Worm (Caenorhabditis elegans): ENCODE data around the gene F39F10.4.

The F39F10.4 gene

ce11 chrX:16871355-16871754, 32.2 kb downstream of the F39F10.4 start:
- TF ChIP-seq dox-1 (GFP tag; IDR thresholded peaks at IDR 0.05) (0 out of 2 replicates have a peak, but pooled peaks have one; percentile 13), cebp-1 (GFP tag; IDR thresholded peaks at IDR 0.05) (peak; percentile 47; the same call in 1 of the 2 replicates), cebp-1 (tag; optimal IDR thresholded peaks at IDR 0.05) (peak; percentile 76), nfyb-1 (GFP tag; IDR thresholded peaks at IDR 0.05) (no peak), mcd-1 (GFP tag; IDR thresholded peaks at IDR 0.05) (no peak), F52B5.7 (tag; optimal IDR thresholded peaks at IDR 0.05) (no peak), nhr-80 (tag; optimal IDR thresholded peaks at IDR 0.05) (peak; percentile 64), rec-8 (tag; optimal IDR thresholded peaks at IDR 0.05) (no peak), attf-5 (GFP tag; optimal IDR thresholded peaks at IDR 0.05) (no peak), ceh-91 (GFP tag; IDR thresholded peaks at IDR 0.05) (no peak), xnd-1 (tag; optimal IDR thresholded peaks at IDR 0.05) (no peak), snpc-1.1 (tag; optimal IDR thresholded peaks at IDR 0.05; ENCODE audit: insufficient read depth) (no peak), lin-40 (tag; optimal IDR thresholded peaks at IDR 0.05) (peak; percentile 23), somi-1 (GFP tag; optimal IDR thresholded peaks at IDR 0.05) (peak; percentile 28)

ce11 chrX:16868931-16869330, 34.6 kb downstream of the F39F10.4 start, which contains the start of gene aakg-2:
Gene aakg-2 (minus strand): TSS chrX:16869031.
- TF ChIP-seq cebp-1 (GFP tag; IDR thresholded peaks at IDR 0.05) (no peak), cebp-1 (tag; optimal IDR thresholded peaks at IDR 0.05) (peak; percentile 12), D2030.7 (GFP tag; IDR thresholded peaks at IDR 0.05) (no peak)

- no peak for TF ChIP-seq madf-10 (tag; optimal IDR thresholded peaks at IDR 0.05)
- no peak for TF ChIP-seq F10E7.11 (tag; optimal IDR thresholded peaks at IDR 0.05)
- no peak for TF ChIP-seq bed-1 (GFP tag; IDR thresholded peaks at IDR 0.05)
- TF ChIP-seq die-1 (tag; optimal IDR thresholded peaks at IDR 0.05), result no peak
- TF ChIP-seq ceh-40 (GFP tag; IDR thresholded peaks at IDR 0.05), result no peak
- TF ChIP-seq mes-4 (tag; optimal IDR thresholded peaks at IDR 0.05), result no peak
- TF ChIP-seq mxl-1 (tag; optimal IDR thresholded peaks at IDR 0.05), result no peak
- TF ChIP-seq dox-1 (GFP tag; IDR thresholded peaks at IDR 0.05), result no peak
- no peak for TF ChIP-seq nhr-80 (tag; optimal IDR thresholded peaks at IDR 0.05)
- TF ChIP-seq nfya-2 (GFP tag; IDR thresholded peaks at IDR 0.05), result no peak
- TF ChIP-seq Y67H2A.10 (GFP tag; conservative IDR thresholded peaks at IDR 0.05), result no peak
Measured at ce11 chrX:16865675-16866074, 37.8 kb downstream of the F39F10.4 start.

ce11 chrX:16865016-16865415, 38.5 kb downstream of the F39F10.4 start:
- TF ChIP-seq K12H6.12 (tag; optimal IDR thresholded peaks at IDR 0.05) (no peak), nhr-80 (tag; optimal IDR thresholded peaks at IDR 0.05) (peak; percentile 50)

- TF ChIP-seq snpc-4 (GFP tag; optimal IDR thresholded peaks at IDR 0.05) (no peak), snpc-4 (tag; optimal IDR thresholded peaks at IDR 0.05) (no peak), bed-2 (GFP tag; IDR thresholded peaks at IDR 0.05) (no peak), nhr-27 (tag; optimal IDR thresholded peaks at IDR 0.05) (no peak), zim-3 (tag; optimal IDR thresholded peaks at IDR 0.05) (no peak), F57C9.4 (tag; optimal IDR thresholded peaks at IDR 0.05) (no peak), B0336.3 (GFP tag; IDR thresholded peaks at IDR 0.05) (no peak), F23B12.7 (tag; optimal IDR thresholded peaks at IDR 0.05; ENCODE audit: insufficient read depth) (no peak), ztf-22 (GFP tag; optimal IDR thresholded peaks at IDR 0.05) (no peak), repo-1 (tag; optimal IDR thresholded peaks at IDR 0.05) (no peak), ama-1 (optimal IDR thresholded peaks at IDR 0.05) (no peak), ama-1 (GFP tag; optimal IDR thresholded peaks at IDR 0.05) (no peak), ceh-79 (tag; optimal IDR thresholded peaks at IDR 0.05) (no peak), nfya-2 (GFP tag; IDR thresholded peaks at IDR 0.05) (no peak)
Measured at ce11 chrX:16863320-16863719, 40.2 kb downstream of the F39F10.4 start.

All from whole organism, young adult.